Fruit fly (Drosophila melanogaster) whole organism, embryonic: ENCODE data around the gene CG6928.

Experiments
- Ada2b ChIP-seq: fragments of 200-800 bp; sonication (Bioruptor generic); IDR thresholded peaks from 2 replicates; pipeline ENCODE4 v1.3.6; 2022; ENCODE audit warnings: missing biosample characterization, missing genetic modification characterization
- B-H1 ChIP-seq: fragments of 200-800 bp; sonication (Bioruptor generic); IDR thresholded peaks from 3 replicates; pipeline ENCODE4 v1.3.6; 2022; ENCODE audit warnings: missing biosample characterization, missing genetic modification characterization
- CG10565 ChIP-seq: fragments of 200-800 bp; sonication (Bioruptor generic); optimal IDR thresholded peaks from 3 replicates; lab custom pipeline; 2016; ENCODE audit warnings: missing biosample characterization, mild to moderate bottlenecking, missing genetic modification characterization
- CG11247 ChIP-seq: fragments of 200-800 bp; sonication (Bioruptor generic); IDR thresholded peaks from 2 replicates; pipeline ENCODE4 v1.3.6; 2022; ENCODE audit warnings: missing biosample characterization, missing genetic modification characterization
- CG11504 ChIP-seq: fragments of 200-800 bp; sonication (Bioruptor generic); optimal IDR thresholded peaks from 3 replicates; lab custom pipeline; 2019; ENCODE audit warnings: missing biosample characterization, mild to moderate bottlenecking, missing genetic modification characterization, moderate library complexity
- CG11695 ChIP-seq: fragments of 200-800 bp; sonication (Bioruptor generic); IDR thresholded peaks from 3 replicates; pipeline ENCODE4 v1.3.6; 2022; ENCODE audit warnings: missing biosample characterization, missing genetic modification characterization
- CG12299 ChIP-seq: fragments of 200-800 bp; sonication (Bioruptor generic); optimal IDR thresholded peaks from 2 replicates; lab custom pipeline; 2018; ENCODE audit warnings: missing biosample characterization, mild to moderate bottlenecking, missing genetic modification characterization
- CG14710 ChIP-seq: fragments of 200-800 bp; sonication (Bioruptor generic); optimal IDR thresholded peaks from 3 replicates; lab custom pipeline; 2019; ENCODE audit warnings: missing biosample characterization, mild to moderate bottlenecking, missing genetic modification characterization, moderate library complexity
- CG1603 ChIP-seq: fragments of 200-800 bp; sonication (Bioruptor generic); optimal IDR thresholded peaks from 2 replicates; lab custom pipeline; 2019; ENCODE audit warnings: missing biosample characterization, mild to moderate bottlenecking, missing genetic modification characterization, moderate library complexity
- CG16813 ChIP-seq: fragments of 200-800 bp; sonication (Bioruptor generic); IDR thresholded peaks from 3 replicates; pipeline ENCODE4 v1.3.6; 2022; ENCODE audit warnings: missing biosample characterization, missing genetic modification characterization; ENCODE audit not compliant: partially characterized antibody
- CG17359 ChIP-seq: fragments of 200-800 bp; sonication (Bioruptor generic); optimal IDR thresholded peaks from 3 replicates; lab custom pipeline; 2018; ENCODE audit warnings: missing biosample characterization, mild to moderate bottlenecking, missing genetic modification characterization, moderate library complexity
- CG17361 ChIP-seq: fragments of 200-800 bp; sonication (Bioruptor generic); IDR thresholded peaks from 3 replicates; pipeline ENCODE4 v1.3.6; 2022; ENCODE audit warnings: missing biosample characterization, missing genetic modification characterization
- CG17802 ChIP-seq: fragments of 200-800 bp; sonication (Bioruptor generic); optimal IDR thresholded peaks from 2 replicates; lab custom pipeline; 2018; ENCODE audit warnings: missing biosample characterization, mild to moderate bottlenecking, missing genetic modification characterization, moderate library complexity
- CG18262 ChIP-seq: fragments of 200-800 bp; optimal IDR thresholded peaks from 3 replicates; lab custom pipeline; 2019; ENCODE audit warnings: missing biosample characterization, mild to moderate bottlenecking, missing genetic modification characterization, moderate library complexity
- CG2199 ChIP-seq: fragments of 200-800 bp; sonication (Bioruptor generic); IDR thresholded peaks from 3 replicates; pipeline ENCODE4 v1.3.6; 2022; ENCODE audit warnings: missing biosample characterization, missing genetic modification characterization
- CG2712 ChIP-seq: fragments of 200-800 bp; optimal IDR thresholded peaks from 3 replicates; lab custom pipeline; 2019; ENCODE audit warnings: missing biosample characterization, mild to moderate bottlenecking, missing genetic modification characterization, moderate library complexity
- CG30403 ChIP-seq: fragments of 200-800 bp; sonication (Bioruptor generic); optimal IDR thresholded peaks from 3 replicates; lab custom pipeline; 2016; ENCODE audit warnings: missing biosample characterization, missing genetic modification characterization
- CG31441 ChIP-seq: fragments of 200-800 bp; sonication (Bioruptor generic); IDR thresholded peaks from 2 replicates; pipeline ENCODE4 v1.3.6; 2022; ENCODE audit warnings: missing biosample characterization, missing genetic modification characterization
- CG33557 ChIP-seq: fragments of 200-800 bp; sonication (Bioruptor generic); optimal IDR thresholded peaks from 2 replicates; lab custom pipeline; 2019; ENCODE audit warnings: missing biosample characterization, mild to moderate bottlenecking, missing genetic modification characterization, moderate library complexity
- CG6175 ChIP-seq: fragments of 200-800 bp; sonication (Bioruptor generic); IDR thresholded peaks from 3 replicates; pipeline ENCODE4 v1.3.6; 2022; ENCODE audit warnings: missing biosample characterization, missing genetic modification characterization
- CG6689 ChIP-seq: fragments of 200-800 bp; sonication (Bioruptor generic); IDR thresholded peaks from 2 replicates; pipeline ENCODE4 v1.3.6; 2022; ENCODE audit warnings: missing biosample characterization, missing genetic modification characterization
- CG9817 ChIP-seq: fragments of 200-800 bp; sonication (Bioruptor generic); optimal IDR thresholded peaks from 2 replicates; lab custom pipeline; 2018; ENCODE audit warnings: missing biosample characterization, mild to moderate bottlenecking, missing genetic modification characterization, moderate library complexity
- Dbx ChIP-seq: fragments of 200-800 bp; sonication (Bioruptor generic); IDR thresholded peaks from 3 replicates; pipeline ENCODE4 v1.3.6; 2022; ENCODE audit warnings: missing biosample characterization, missing genetic modification characterization
- Drgx ChIP-seq: fragments of 200-800 bp; sonication (Bioruptor generic); IDR thresholded peaks from 2 replicates; pipeline ENCODE4 v1.3.6; 2022; ENCODE audit warnings: missing biosample characterization, missing genetic modification characterization
- HHEX ChIP-seq: fragments of 200-800 bp; sonication (Bioruptor generic); optimal IDR thresholded peaks from 3 replicates; lab custom pipeline; 2017; ENCODE audit warnings: missing biosample characterization, mild to moderate bottlenecking, missing genetic modification characterization, missing genetic modification reagents
- Sox102F ChIP-seq: fragments of 200-800 bp; sonication (Bioruptor generic); optimal IDR thresholded peaks from 2 replicates; lab custom pipeline; 2018; ENCODE audit warnings: missing biosample characterization, mild to moderate bottlenecking, missing genetic modification characterization, moderate library complexity
- ara ChIP-seq: fragments of 200-800 bp; sonication (Bioruptor generic); IDR thresholded peaks from 2 replicates; pipeline ENCODE4 v1.3.6; 2022; ENCODE audit warnings: missing biosample characterization, missing genetic modification characterization
- bbx ChIP-seq: fragments of 200-800 bp; sonication (Bioruptor generic); IDR thresholded peaks from 2 replicates; pipeline ENCODE4 v1.3.6; 2022; ENCODE audit warnings: missing biosample characterization, missing genetic modification characterization; ENCODE audit not compliant: partially characterized antibody
- cg ChIP-seq: fragments of 200-800 bp; sonication (Bioruptor generic); optimal IDR thresholded peaks from 3 replicates; lab custom pipeline; 2019; ENCODE audit warnings: missing biosample characterization, mild to moderate bottlenecking, missing genetic modification characterization, moderate library complexity
- corto ChIP-seq: fragments of 200-800 bp; sonication (Bioruptor generic); optimal IDR thresholded peaks from 2 replicates; lab custom pipeline; 2016; ENCODE audit warnings: missing biosample characterization, mild to moderate bottlenecking, missing genetic modification characterization, moderate library complexity
- da ChIP-seq: fragments of 200-800 bp; sonication (Bioruptor generic); optimal IDR thresholded peaks from 2 replicates; lab custom pipeline; 2016; ENCODE audit warnings: missing biosample characterization, missing genetic modification characterization
- dmrt99B ChIP-seq: fragments of 200-800 bp; sonication (Bioruptor generic); optimal IDR thresholded peaks from 2 replicates; lab custom pipeline; 2018; ENCODE audit warnings: missing biosample characterization, mild to moderate bottlenecking, missing genetic modification characterization, moderate library complexity
- ems ChIP-seq: fragments of 200-800 bp; sonication (Bioruptor generic); optimal IDR thresholded peaks from 3 replicates; lab custom pipeline; 2016; ENCODE audit warnings: missing biosample characterization, missing genetic modification characterization
- fd102C ChIP-seq: fragments of 200-800 bp; sonication (Bioruptor generic); optimal IDR thresholded peaks from 2 replicates; lab custom pipeline; 2018; ENCODE audit warnings: missing biosample characterization, mild to moderate bottlenecking, missing genetic modification characterization, moderate library complexity
- fd96Cb ChIP-seq: fragments of 200-800 bp; sonication (Bioruptor generic); optimal IDR thresholded peaks from 2 replicates; lab custom pipeline; 2018; ENCODE audit warnings: missing biosample characterization, mild to moderate bottlenecking, missing genetic modification characterization, moderate library complexity
- fru ChIP-seq: fragments of >200 bp; optimal IDR thresholded peaks from 2 replicates; lab custom pipeline; 2017
- gcm ChIP-seq: fragments of 200-800 bp; sonication (Bioruptor generic); optimal IDR thresholded peaks from 2 replicates; lab custom pipeline; 2019; ENCODE audit warnings: missing biosample characterization, mild to moderate bottlenecking, missing genetic modification characterization, moderate library complexity
- klu ChIP-seq: fragments of 200-800 bp; sonication (Bioruptor generic); IDR thresholded peaks from 2 replicates; pipeline ENCODE4 v1.3.6; 2022; ENCODE audit warnings: missing biosample characterization, missing genetic modification characterization
- lab ChIP-seq: fragments of 200-800 bp; sonication (Bioruptor generic); optimal IDR thresholded peaks from 3 replicates; lab custom pipeline; 2017; ENCODE audit warnings: missing biosample characterization, missing genetic modification characterization, mild to moderate bottlenecking, moderate library complexity, missing genetic modification reagents
- nerfin-2 ChIP-seq: fragments of 200-800 bp; sonication (Bioruptor generic); IDR thresholded peaks from 2 replicates; pipeline ENCODE4 v1.3.6; 2022; ENCODE audit warnings: missing biosample characterization, missing genetic modification characterization; ENCODE audit not compliant: partially characterized antibody
- phol ChIP-seq: fragments of 200-800 bp; sonication (Bioruptor generic); optimal IDR thresholded peaks from 3 replicates; lab custom pipeline; 2018; ENCODE audit warnings: missing biosample characterization, mild to moderate bottlenecking, missing genetic modification characterization, moderate library complexity
- prd ChIP-seq, 3 experiments: fragments of >200 bp in 2 of 3; fragments of 200-800 bp in 1 of 3; sonication (Bioruptor generic) in 1 of 3; optimal IDR thresholded peaks in 2 of 3; IDR thresholded peaks in 1 of 3; 2 replicates in 2 of 3; 3 replicates in 1 of 3; pipeline versions ENCODE4 v1.3.6 to Lab custom; 2017 to 2022; ENCODE audit warnings: missing biosample characterization in 1 of 3, missing genetic modification characterization in 1 of 3
- pros ChIP-seq: fragments of 200-800 bp; sonication (Bioruptor generic); optimal IDR thresholded peaks from 3 replicates; lab custom pipeline; 2019; ENCODE audit warnings: missing biosample characterization, mild to moderate bottlenecking, missing genetic modification characterization, moderate library complexity
- row ChIP-seq: fragments of 200-800 bp; sonication (Bioruptor generic); IDR thresholded peaks from 3 replicates; pipeline ENCODE4 v1.3.6; 2022; ENCODE audit warnings: missing biosample characterization, missing genetic modification characterization
- so ChIP-seq: fragments of 200-800 bp; sonication (Bioruptor generic); IDR thresholded peaks from 3 replicates; pipeline ENCODE4 v1.3.6; 2022; ENCODE audit warnings: missing biosample characterization, missing genetic modification characterization
- tin ChIP-seq: fragments of 200-800 bp; sonication (Bioruptor generic); optimal IDR thresholded peaks from 3 replicates; lab custom pipeline; 2016; ENCODE audit warnings: missing biosample characterization, missing genetic modification characterization
- tll ChIP-seq, 2 experiments: fragments of 200-800 bp in 1 of 2; fragments of >200 bp in 1 of 2; sonication (Bioruptor generic) in 1 of 2; optimal IDR thresholded peaks; 2 replicates each; lab custom pipeline; 2017 to 2019; ENCODE audit warnings: missing biosample characterization in 2 of 2, missing genetic modification characterization in 2 of 2, mild to moderate bottlenecking in 1 of 2, moderate library complexity in 1 of 2
- vnd ChIP-seq: fragments of 200-800 bp; sonication (Bioruptor generic); IDR thresholded peaks from 3 replicates; pipeline ENCODE4 v1.3.6; 2022; ENCODE audit warnings: missing biosample characterization, missing genetic modification characterization; ENCODE audit not compliant: partially characterized antibody
- zen2 ChIP-seq: fragments of 200-800 bp; sonication (Bioruptor generic); IDR thresholded peaks from 3 replicates; pipeline ENCODE4 v1.3.6; 2022; ENCODE audit warnings: missing biosample characterization, missing genetic modification characterization; ENCODE audit not compliant: partially characterized antibody

The CG6928 gene

dm6 chr3L:12030521-12030920 lies 27.6 kb downstream of the CG6928 start (continued):
- TF ChIP-seq B-H1 (GFP tag; lab: Robert Waterston, UW): no peak
- TF ChIP-seq CG17361 (GFP tag; lab: Robert Waterston, UW): 0 out of 3 replicates have a peak, but pooled peaks have one; percentile 13
- no peak for TF ChIP-seq CG33557 (GFP tag; lab: Kevin White, UChicago)
- peak; percentile 26 for TF ChIP-seq CG18262 (tag; lab: Kevin White, UChicago)
- TF ChIP-seq dmrt99B: peak; percentile 29
- peak; percentile 6 for TF ChIP-seq CG14710 (tag; lab: Kevin White, UChicago)
- TF ChIP-seq cg (GFP tag; lab: Kevin White, UChicago): no peak
- TF ChIP-seq lab (GFP tag; lab: Kevin White, UChicago): peak; percentile 36
- peak; percentile 15 for TF ChIP-seq tin (GFP tag; lab: Kevin White, UChicago)
- peak; percentile 35 for TF ChIP-seq CG11504 (tag; lab: Kevin White, UChicago)
- no peak for TF ChIP-seq da (GFP tag; lab: Kevin White, UChicago)
- TF ChIP-seq vnd (GFP tag; lab: Robert Waterston, UW): no peak
- no peak for TF ChIP-seq CG9817 (tag; lab: Kevin White, UChicago)
- no peak for TF ChIP-seq klu (GFP tag; lab: Robert Waterston, UW)
- TF ChIP-seq fd96Cb (tag; lab: Kevin White, UChicago): peak; percentile 36
- 0 out of 2 replicates have a peak, but pooled peaks have one; percentile 8 for TF ChIP-seq CG31441 (GFP tag; lab: Robert Waterston, UW)
- TF ChIP-seq pros (GFP tag; lab: Kevin White, UChicago): no peak
- TF ChIP-seq Sox102F (GFP tag; lab: Kevin White, UChicago): peak; percentile 25
- no peak for TF ChIP-seq CG6175 (GFP tag; lab: Robert Waterston, UW)
- TF ChIP-seq ems (GFP tag; lab: Kevin White, UChicago): no peak
- no peak for TF ChIP-seq so (GFP tag; lab: Robert Waterston, UW)
- peak; percentile 37; the same call in 1 of the 3 replicates for TF ChIP-seq row
- peak; percentile 32 for TF ChIP-seq CG2712 (tag; lab: Kevin White, UChicago)
- TF ChIP-seq Drgx (GFP tag; lab: Robert Waterston, UW): peak; percentile 56
- 0 out of 3 replicates have a peak, but pooled peaks have one; percentile 25 for TF ChIP-seq CG2199 (GFP tag; lab: Robert Waterston, UW)
- peak; percentile 9 for TF ChIP-seq CG1603
- no peak for TF ChIP-seq CG10565 (GFP tag; lab: Kevin White, UChicago)
- TF ChIP-seq Ada2b: peak; percentile 49; the same call in 1 of the 2 replicates
- 0 out of 3 replicates have a peak, but pooled peaks have one; percentile 32 for TF ChIP-seq CG11695
- peak; percentile 32 for TF ChIP-seq phol (tag; lab: Kevin White, UChicago)
- TF ChIP-seq CG16813 (GFP tag; lab: Robert Waterston, UW): no peak
- peak; percentile 4 for TF ChIP-seq CG17359 (tag; lab: Kevin White, UChicago)
- 0 out of 3 replicates have a peak, but pooled peaks have one; percentile 19 for TF ChIP-seq Dbx (GFP tag; lab: Robert Waterston, UW)
- TF ChIP-seq prd (optimal IDR thresholded peaks at IDR 0.05; lab: Kevin White, UChicago): no peak
- TF ChIP-seq prd (GFP tag; IDR thresholded peaks at IDR 0.05; lab: Robert Waterston, UW): peak; percentile 56; the same call in 2 of the 3 replicates
- no peak for TF ChIP-seq nerfin-2 (GFP tag; lab: Robert Waterston, UW)
- TF ChIP-seq HHEX: no peak
- no peak for TF ChIP-seq fd102C (GFP tag; lab: Kevin White, UChicago)
- TF ChIP-seq CG6689 (GFP tag; lab: Robert Waterston, UW): 0 out of 2 replicates have a peak, but pooled peaks have one; percentile 29

dm6 chr3L:12032257-12032656 lies 29.3 kb downstream of the CG6928 start, which contains the start of gene CG43993:
TSS of gene CG43993 (plus strand) at chr3L:12032557.
- TF ChIP-seq corto (no peak), CG12299 (no peak), bbx (GFP tag; lab: Robert Waterston, UW) (no peak), pros (GFP tag; lab: Kevin White, UChicago) (no peak), prd (optimal IDR thresholded peaks at IDR 0.05; lab: Kevin White, UChicago) (no peak), prd (GFP tag; IDR thresholded peaks at IDR 0.05; lab: Robert Waterston, UW) (no peak), ara (GFP tag; lab: Robert Waterston, UW) (no peak), Sox102F (GFP tag; lab: Kevin White, UChicago) (no peak), CG11247 (GFP tag; lab: Robert Waterston, UW) (no peak), gcm (GFP tag; lab: Kevin White, UChicago) (no peak), tll (GFP tag; optimal IDR thresholded peaks at IDR 0.05; lab: Kevin White, UChicago) (no peak), fru (lab: Kevin White, UChicago) (no peak), CG9817 (tag; lab: Kevin White, UChicago) (no peak), CG17802 (tag; lab: Kevin White, UChicago) (no peak), CG30403 (GFP tag; lab: Kevin White, UChicago) (no peak), zen2 (GFP tag; lab: Robert Waterston, UW) (no peak)
